Fruit fly (Drosophila melanogaster): Measurements from ENCODE around the gene Ctu2.

Ctu2 gene

DNA sequence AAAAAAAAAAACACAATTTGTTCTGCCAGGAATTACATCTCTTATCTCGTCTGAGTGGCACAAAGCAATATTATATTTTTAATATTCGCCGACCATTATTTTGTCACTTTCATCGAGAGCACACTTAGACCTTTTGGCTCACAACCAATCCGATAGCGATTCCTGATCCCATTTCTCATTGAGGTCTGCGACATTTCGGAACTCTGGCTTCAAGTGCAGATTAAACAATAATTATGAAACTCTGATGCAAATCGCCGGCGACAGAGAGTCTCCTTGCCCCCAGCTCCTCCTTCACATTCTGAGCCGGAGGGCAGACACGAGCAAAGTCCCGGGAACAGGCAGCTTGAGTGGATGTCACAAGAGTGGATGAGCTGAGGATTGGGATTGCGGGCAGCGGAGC lies 24.0 kb downstream of the Ctu2 start:
- TF ChIP-seq CG4496 (GFP tag; IDR thresholded peaks at IDR 0.05) (no peak), fd96Ca (GFP tag; IDR thresholded peaks at IDR 0.05) (no peak), gl (tag; optimal IDR thresholded peaks at IDR 0.05) (no peak), CG13204 (GFP tag; optimal IDR thresholded peaks at IDR 0.05) (no peak), CG14655 (GFP tag; optimal IDR thresholded peaks at IDR 0.05) (no peak), CG17806 (tag; optimal IDR thresholded peaks at IDR 0.05) (no peak), CG10348 (GFP tag; IDR thresholded peaks at IDR 0.05) (no peak), CG32121 (GFP tag; IDR thresholded peaks at IDR 0.05) (no peak), EcR (GFP tag; optimal IDR thresholded peaks at IDR 0.05) (no peak), CG12605 (GFP tag; IDR thresholded peaks at IDR 0.05) (no peak), Ets98B (GFP tag; IDR thresholded peaks at IDR 0.05) (no peak), D1 (tag; optimal IDR thresholded peaks at IDR 0.05) (no peak), CG8301 (tag; optimal IDR thresholded peaks at IDR 0.05) (no peak), CG34367 (tag; optimal IDR thresholded peaks at IDR 0.05) (no peak), CG15710 (tag; optimal IDR thresholded peaks at IDR 0.05) (no peak)

- no peak for TF ChIP-seq CG32121 (GFP tag; IDR thresholded peaks at IDR 0.05)
- peak; percentile 53; the same call in 1 of the 3 replicates for TF ChIP-seq CG4496 (GFP tag; IDR thresholded peaks at IDR 0.05)
Observed at dm6 chr2L:19463824-19464317, 29.2 kb downstream of the Ctu2 start, which contains the start of gene tj. TSS of gene tj (plus strand) at chr2L:19464267.

DNA sequence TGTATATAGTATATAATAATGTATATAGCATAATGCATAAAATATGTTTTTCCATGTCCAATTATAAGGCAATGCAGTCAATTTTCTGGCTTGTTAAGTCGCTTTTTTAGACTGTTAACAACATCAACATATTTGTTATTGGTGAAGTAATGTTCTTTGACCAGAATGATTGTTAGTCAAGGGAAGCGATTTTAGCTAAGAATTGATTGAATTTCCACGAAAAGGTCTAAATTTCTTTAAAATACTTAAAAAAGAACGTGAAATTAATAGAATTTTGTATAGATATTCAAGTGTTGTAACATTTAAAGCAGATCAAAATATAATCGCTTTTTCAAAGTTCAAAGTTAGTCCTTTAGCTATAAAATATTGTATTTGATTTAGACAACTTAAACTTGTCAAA lies 29.6 kb downstream of the Ctu2 start:
- no peak for TF ChIP-seq CG34367 (tag; optimal IDR thresholded peaks at IDR 0.05)
- TF ChIP-seq CG9948 (tag; optimal IDR thresholded peaks at IDR 0.05), result peak; percentile 23
- TF ChIP-seq fd96Ca (GFP tag; IDR thresholded peaks at IDR 0.05), result no peak
- TF ChIP-seq rn (GFP tag; IDR thresholded peaks at IDR 0.05), result no peak
- peak; percentile 2 for TF ChIP-seq Pif1A (GFP tag; optimal IDR thresholded peaks at IDR 0.05)
- 0 out of 2 replicates have a peak, but pooled peaks have one; percentile 7 for TF ChIP-seq CG12605 (GFP tag; IDR thresholded peaks at IDR 0.05)
- TF ChIP-seq Snoo (tag; optimal IDR thresholded peaks at IDR 0.05), result no peak
- TF ChIP-seq CG13204 (GFP tag; optimal IDR thresholded peaks at IDR 0.05), result no peak
- no peak for TF ChIP-seq CG4496 (GFP tag; IDR thresholded peaks at IDR 0.05)
- peak; percentile 8 for TF ChIP-seq CG8301 (tag; optimal IDR thresholded peaks at IDR 0.05)
- TF ChIP-seq Pif1B (GFP tag; optimal IDR thresholded peaks at IDR 0.05), result no peak
- peak; percentile 70 for TF ChIP-seq CG14655 (GFP tag; optimal IDR thresholded peaks at IDR 0.05)

- TF ChIP-seq CG15710 (tag; optimal IDR thresholded peaks at IDR 0.05) (no peak), CG32121 (GFP tag; IDR thresholded peaks at IDR 0.05) (no peak), CG9948 (tag; optimal IDR thresholded peaks at IDR 0.05) (no peak), CG8159 (tag; optimal IDR thresholded peaks at IDR 0.05) (no peak), Snoo (tag; optimal IDR thresholded peaks at IDR 0.05) (no peak), gl (tag; optimal IDR thresholded peaks at IDR 0.05) (no peak), Ets98B (GFP tag; IDR thresholded peaks at IDR 0.05) (peak; percentile 19; the same call in 1 of the 2 replicates), Pif1A (GFP tag; optimal IDR thresholded peaks at IDR 0.05) (no peak), CG14655 (GFP tag; optimal IDR thresholded peaks at IDR 0.05) (no peak), CG8301 (tag; optimal IDR thresholded peaks at IDR 0.05) (no peak), CG12605 (GFP tag; IDR thresholded peaks at IDR 0.05) (no peak), CG4496 (GFP tag; IDR thresholded peaks at IDR 0.05) (peak; percentile 72; the same call in 2 of the 3 replicates), CG34367 (tag; optimal IDR thresholded peaks at IDR 0.05) (no peak)
Observed at dm6 chr2L:19462898-19463297, 30.2 kb downstream of the Ctu2 start.

DNA sequence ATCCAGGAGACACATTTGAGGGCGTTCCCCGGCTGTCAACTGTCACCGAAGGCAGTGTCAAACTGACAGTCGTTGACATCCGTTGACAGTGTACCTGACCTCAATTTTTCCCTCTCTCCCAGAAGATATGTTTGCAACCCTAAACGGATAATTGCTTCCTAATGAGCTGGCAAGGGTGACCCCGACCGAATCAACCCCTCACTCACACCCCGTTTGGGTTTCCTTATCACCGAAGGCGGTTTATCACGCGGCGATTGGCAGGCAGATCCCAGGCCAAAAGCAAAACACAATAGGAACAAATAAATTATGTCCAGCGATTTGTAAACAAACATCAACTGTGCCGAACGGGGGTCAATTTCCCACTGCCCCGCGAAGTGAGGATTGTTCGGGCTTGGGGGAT lies 33.6 kb downstream of the Ctu2 start:
- TF ChIP-seq CG4496 (GFP tag; IDR thresholded peaks at IDR 0.05) (no peak), D1 (tag; optimal IDR thresholded peaks at IDR 0.05) (no peak), CG17806 (tag; optimal IDR thresholded peaks at IDR 0.05) (no peak), fd96Ca (GFP tag; IDR thresholded peaks at IDR 0.05) (no peak), CG13204 (GFP tag; optimal IDR thresholded peaks at IDR 0.05) (no peak), CG12605 (GFP tag; IDR thresholded peaks at IDR 0.05) (no peak), Pif1A (GFP tag; optimal IDR thresholded peaks at IDR 0.05) (no peak), CG34367 (tag; optimal IDR thresholded peaks at IDR 0.05) (no peak), CG14655 (GFP tag; optimal IDR thresholded peaks at IDR 0.05) (no peak), Pif1B (GFP tag; optimal IDR thresholded peaks at IDR 0.05) (no peak), CG9948 (tag; optimal IDR thresholded peaks at IDR 0.05) (no peak), rn (GFP tag; IDR thresholded peaks at IDR 0.05) (no peak), CG15710 (tag; optimal IDR thresholded peaks at IDR 0.05) (no peak), CG8301 (tag; optimal IDR thresholded peaks at IDR 0.05) (no peak), Snoo (tag; optimal IDR thresholded peaks at IDR 0.05) (no peak), EcR (GFP tag; optimal IDR thresholded peaks at IDR 0.05) (no peak), Ets98B (GFP tag; IDR thresholded peaks at IDR 0.05) (no peak), CG32121 (GFP tag; IDR thresholded peaks at IDR 0.05) (no peak), CG8159 (tag; optimal IDR thresholded peaks at IDR 0.05) (no peak), gl (tag; optimal IDR thresholded peaks at IDR 0.05) (no peak)

DNA sequence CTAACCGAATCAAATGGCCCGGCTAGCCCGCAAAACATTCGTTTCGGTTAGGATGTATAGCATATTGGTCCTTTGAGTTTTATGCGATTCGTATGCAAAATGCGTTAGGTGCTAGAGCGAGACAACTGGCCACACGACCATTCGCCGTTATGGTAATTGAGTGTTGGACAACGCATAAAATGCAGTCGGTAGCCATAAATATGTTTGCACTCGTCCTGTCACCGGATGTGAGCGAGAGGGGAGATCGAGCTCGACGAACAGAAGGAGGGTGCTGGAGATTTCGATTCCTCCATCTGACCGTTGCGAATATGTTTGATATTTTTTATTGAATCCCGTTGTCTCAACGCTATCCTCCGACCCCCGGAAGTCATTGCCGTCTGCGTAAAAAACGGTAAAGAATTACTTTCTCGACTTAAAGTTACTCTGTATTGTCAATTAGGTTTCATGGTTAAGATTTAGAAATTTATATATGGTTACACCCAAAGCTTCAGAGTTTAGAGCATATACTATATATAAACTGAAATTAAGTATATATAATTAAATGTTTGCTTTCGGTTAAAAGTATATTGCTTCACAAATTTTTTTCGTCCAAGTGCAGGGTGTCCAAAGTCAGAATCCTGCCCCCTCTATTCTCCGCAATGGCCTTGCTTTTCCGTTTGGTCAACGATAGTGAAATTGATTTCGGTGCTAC lies 35.0 kb downstream of the Ctu2 start:
- TF ChIP-seq CG15710 (tag; optimal IDR thresholded peaks at IDR 0.05) (no peak), CG17806 (tag; optimal IDR thresholded peaks at IDR 0.05) (no peak)

Data from whole organism, pupa.